Worm (Caenorhabditis elegans) whole organism, young adult: Measurements from ENCODE around the gene C05G5.1.

Experiments used
- F57A8.1 ChIP-seq: fragments of 200-800 bp; sonication (Bioruptor generic); optimal IDR thresholded peaks from 2 replicates; lab custom pipeline; 2018; ENCODE audit warnings: mild to moderate bottlenecking, missing genetic modification characterization, moderate library complexity, missing compliant biosample characterization
- ama-1 ChIP-seq, 3 experiments: fragments of 150-350 bp in 1 of 3; sonication (generic microtip) in 2 of 3; optimal IDR thresholded peaks; 2 replicates each; lab custom pipeline; 2014 to 2018; ENCODE audit warnings: missing biosample characterization in 2 of 3, missing genetic modification characterization in 2 of 3, missing genetic modification reagents in 2 of 3
- ccch-3 ChIP-seq: fragments of 200-800 bp; sonication (Bioruptor generic); optimal IDR thresholded peaks from 2 replicates; lab custom pipeline; 2018; ENCODE audit warnings: mild to moderate bottlenecking, missing genetic modification characterization, missing compliant biosample characterization
- ets-4 ChIP-seq: fragments of 200-800 bp; sonication (Bioruptor generic); optimal IDR thresholded peaks from 2 replicates; lab custom pipeline; 2018; ENCODE audit warnings: mild to moderate bottlenecking, missing genetic modification characterization, missing compliant biosample characterization
- hlh-26 ChIP-seq: fragments of 200-800 bp; sonication (Bioruptor generic); conservative IDR thresholded peaks from 2 replicates; pipeline ENCODE4 v1.3.6; 2022; ENCODE audit warnings: missing genetic modification reagents, missing genetic modification characterization, missing compliant biosample characterization
- hrde-1 ChIP-seq: sonication (generic microtip); optimal IDR thresholded peaks from 2 replicates; lab custom pipeline; 2016; ENCODE audit warnings: missing genetic modification characterization, mild to moderate bottlenecking, missing compliant biosample characterization, moderate library complexity, missing genotype, missing genetic modification reagents, borderline replicate concordance
- madf-8 ChIP-seq: fragments of 200-800 bp; sonication (Bioruptor generic); conservative IDR thresholded peaks from 2 replicates; pipeline ENCODE4 v1.3.6; 2022; ENCODE audit warnings: missing genetic modification reagents, missing genetic modification characterization, missing compliant biosample characterization
- mxl-1 ChIP-seq: sonication (generic microtip); optimal IDR thresholded peaks from 2 replicates; lab custom pipeline; 2016; ENCODE audit warnings: missing genetic modification characterization, missing compliant biosample characterization
- nhr-27 ChIP-seq: fragments of 200-800 bp; sonication (Bioruptor generic); optimal IDR thresholded peaks from 2 replicates; lab custom pipeline; 2018; ENCODE audit warnings: mild to moderate bottlenecking, missing genetic modification characterization, moderate library complexity, missing compliant biosample characterization
- sea-2 ChIP-seq: fragments of 200-800 bp; sonication (Bioruptor generic); IDR thresholded peaks from 2 replicates; pipeline ENCODE4 v1.3.6; 2022; ENCODE audit warnings: missing genetic modification characterization, missing compliant biosample characterization
- snpc-4 ChIP-seq, 5 experiments: fragments of 150-350 bp in 1 of 5; sonication (generic microtip) in 4 of 5; optimal IDR thresholded peaks; 2 replicates each; lab custom pipeline; 2014 to 2018; ENCODE audit warnings: missing genetic modification characterization in 5 of 5, missing biosample characterization in 3 of 5, antibody characterized with exemption in 2 of 5, mild to moderate bottlenecking in 2 of 5, missing compliant biosample characterization in 2 of 5, missing genotype in 2 of 5, moderate library complexity in 2 of 5, missing genetic modification reagents in 1 of 5
- unc-62 ChIP-seq: fragments of 150-350 bp; optimal IDR thresholded peaks from 2 replicates; lab custom pipeline; 2014; ENCODE audit warnings: missing biosample characterization, missing genetic modification reagents, missing genetic modification characterization
- ztf-18 ChIP-seq: sonication (generic microtip); optimal IDR thresholded peaks from 2 replicates; lab custom pipeline; 2016; ENCODE audit warnings: missing genotype, mild to moderate bottlenecking, missing genetic modification characterization, missing compliant biosample characterization
- ztf-26 ChIP-seq: sonication (generic microtip); optimal IDR thresholded peaks from 2 replicates; lab custom pipeline; 2017; ENCODE audit warnings: missing genetic modification characterization, missing compliant biosample characterization

DNA sequence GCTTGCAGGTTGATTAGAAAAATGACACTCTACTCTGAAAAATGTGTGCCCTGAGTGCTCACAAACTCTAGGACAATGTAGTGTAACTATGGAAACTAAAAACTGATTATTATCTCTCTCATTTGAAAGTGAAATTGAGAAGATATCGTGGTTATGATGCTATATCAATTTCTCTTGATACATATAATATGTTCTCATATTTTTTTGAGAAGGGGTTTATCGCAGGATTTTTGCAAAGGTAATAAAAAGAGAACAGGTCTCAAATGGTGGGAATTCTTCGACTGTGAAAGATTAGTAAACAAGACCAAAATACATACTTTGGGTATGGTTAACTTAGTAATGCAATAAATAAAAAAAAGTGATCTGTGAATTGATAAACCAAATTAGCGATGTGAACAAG, 2.3 kb downstream of the C05G5.1 start:
- TF ChIP-seq ztf-18 (tag; lab: Kevin White, UChicago) (no peak), snpc-4 (GFP tag; optimal IDR thresholded peaks at IDR 0.05; lab: Kevin White, UChicago) (no peak), snpc-4 (tag; optimal IDR thresholded peaks at IDR 0.05; lab: Kevin White, UChicago) (no peak), F57A8.1 (GFP tag; lab: Kevin White, UChicago) (no peak), ama-1 (optimal IDR thresholded peaks at IDR 0.05; lab: Kevin White, UChicago) (no peak), ama-1 (GFP tag; optimal IDR thresholded peaks at IDR 0.05; lab: Kevin White, UChicago) (no peak), nhr-27 (tag; lab: Kevin White, UChicago) (no peak), ets-4 (no peak), sea-2 (GFP tag; lab: Robert Waterston, UW) (no peak), madf-8 (GFP tag; lab: Robert Waterston, UW) (no peak), unc-62 (no peak), mxl-1 (tag; lab: Kevin White, UChicago) (no peak), ccch-3 (no peak), ztf-26 (tag; lab: Kevin White, UChicago) (no peak), hrde-1 (no peak), hlh-26 (GFP tag; lab: Robert Waterston, UW) (no peak)
